Worm (Caenorhabditis elegans) whole organism, L1 larva: Measurements from ENCODE around the gene nlg-1.
A peak's percentile ranks its signal among the peaks of the same experiment; 100 is the strongest.

Source experiments
- ama-1 ChIP-seq: fragments of 150-350 bp; optimal IDR thresholded peaks from 2 replicates; lab custom pipeline; 2014
- efl-1 ChIP-seq, 4 experiments: fragments of 150-350 bp; optimal IDR thresholded peaks in 3 of 4; peaks in 1 of 4; 1 replicate in 1 of 4; 2 replicates in 3 of 4; lab custom pipeline; 2014; ENCODE audit warnings: missing biosample characterization in 2 of 4, missing genetic modification characterization in 2 of 4, missing genetic modification reagents in 2 of 4
- egl-27 ChIP-seq, 2 experiments: fragments of 150-350 bp in 1 of 2; sonication (generic microtip); optimal IDR thresholded peaks; 3 replicates each; lab custom pipeline; 2017 to 2018; ENCODE audit warnings: missing biosample characterization in 2 of 2, missing genetic modification characterization in 2 of 2, missing genetic modification reagents in 2 of 2
- elt-3 ChIP-seq, 6 experiments: fragments of 150-350 bp in 1 of 6; sonication (generic microtip); optimal IDR thresholded peaks; 2 replicates each; lab custom pipeline; 2017 to 2018; ENCODE audit warnings: missing biosample characterization in 6 of 6, missing genetic modification characterization in 6 of 6, inconsistent platforms in 1 of 6
- hpl-2 ChIP-seq: fragments of 150-350 bp; optimal IDR thresholded peaks from 2 replicates; lab custom pipeline; 2014; ENCODE audit warnings: missing biosample characterization, missing genetic modification reagents, missing genetic modification characterization
- jun-1 ChIP-seq: fragments of 150-350 bp; optimal IDR thresholded peaks from 2 replicates; lab custom pipeline; 2014; ENCODE audit warnings: missing biosample characterization, missing genetic modification reagents, missing genetic modification characterization
- lir-3 ChIP-seq: sonication (generic microtip); optimal IDR thresholded peaks from 2 replicates; lab custom pipeline; 2016; ENCODE audit warnings: mild to moderate bottlenecking, missing genetic modification characterization, moderate library complexity, missing compliant biosample characterization; ENCODE audit not compliant: poor library complexity
- lsy-2 ChIP-seq, 2 experiments: fragments of 150-350 bp; optimal IDR thresholded peaks; 2 replicates each; lab custom pipeline; 2014; ENCODE audit warnings: missing biosample characterization in 2 of 2, missing genetic modification characterization in 2 of 2
- nhr-11 ChIP-seq: fragments of 150-350 bp; optimal IDR thresholded peaks from 2 replicates; lab custom pipeline; 2014; ENCODE audit warnings: missing biosample characterization, missing genetic modification characterization
- nhr-20 ChIP-seq: sonication (generic microtip); optimal IDR thresholded peaks from 2 replicates; lab custom pipeline; 2016; ENCODE audit warnings: mild to moderate bottlenecking, missing genetic modification characterization, missing compliant biosample characterization
- snpc-4 ChIP-seq: fragments of 150-350 bp; optimal IDR thresholded peaks from 2 replicates; lab custom pipeline; 2014; ENCODE audit warnings: missing biosample characterization, missing genetic modification characterization
- sptf-1 ChIP-seq: fragments of 150-350 bp; optimal IDR thresholded peaks from 2 replicates; lab custom pipeline; 2014; ENCODE audit warnings: missing biosample characterization, missing genetic modification characterization
- unc-86 ChIP-seq: sonication (generic microtip); optimal IDR thresholded peaks from 2 replicates; lab custom pipeline; 2016; ENCODE audit warnings: missing genetic modification characterization, missing compliant biosample characterization
- ztf-4 ChIP-seq: fragments of 150-350 bp; optimal IDR thresholded peaks from 2 replicates; lab custom pipeline; 2014; ENCODE audit warnings: missing biosample characterization, missing genetic modification characterization

DNA sequence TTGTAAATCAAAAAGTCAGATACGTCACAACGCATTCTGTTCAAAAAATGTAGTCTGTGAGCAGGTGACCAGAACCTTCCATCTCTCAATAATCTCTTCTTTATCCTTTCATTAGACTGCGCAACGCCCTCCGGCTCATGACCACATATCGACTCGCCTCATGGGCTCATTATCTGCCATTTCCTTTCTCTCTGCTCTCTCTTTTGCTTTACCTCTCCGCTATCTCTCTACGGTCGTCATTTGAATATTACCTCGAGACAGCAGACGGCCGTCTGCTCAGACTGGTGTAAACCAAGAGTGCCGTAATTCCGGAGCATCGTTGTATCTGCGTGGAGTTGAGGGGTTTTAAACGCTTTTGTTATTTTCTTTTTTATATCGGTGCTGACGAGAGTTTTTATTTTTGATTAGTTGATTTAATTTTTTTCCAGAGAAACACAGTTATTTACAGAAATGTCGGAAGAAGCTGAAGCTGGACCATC is 32.9 kb downstream of the nlg-1 start, which contains the start of gene bra-1:
- TF ChIP-seq snpc-4 (tag; lab: Kevin White, UChicago) (peak; percentile 28), sptf-1 (no peak), ama-1 (lab: Kevin White, UChicago) (no peak), ztf-4 (tag; lab: Kevin White, UChicago) (peak; percentile 29), lsy-2 (tag; optimal IDR thresholded peaks at IDR 0.05; lab: Kevin White, UChicago) (peak; percentile 47 to 59), jun-1 (tag; lab: Kevin White, UChicago) (peak; percentile 60), hpl-2 (GFP tag; lab: Kevin White, UChicago) (no peak), egl-27 (tag; optimal IDR thresholded peaks at IDR 0.05; lab: Kevin White, UChicago) (no peak), elt-3 (tag; optimal IDR thresholded peaks at IDR 0.05; lab: Kevin White, UChicago) (no peak), unc-86 (peak; percentile 75), nhr-20 (tag; lab: Kevin White, UChicago) (peak; percentile 72), efl-1 (optimal IDR thresholded peaks at IDR 0.05; lab: Kevin White, UChicago) (peak; percentile 29 to 32), efl-1 (GFP tag; optimal IDR thresholded peaks at IDR 0.05 in 1 of 2; lab: Kevin White, UChicago) (peak; percentile 16 to 61), lir-3 (tag; lab: Kevin White, UChicago) (no peak), nhr-11 (tag; lab: Kevin White, UChicago) (no peak)
